Fruit fly (Drosophila melanogaster) whole organism, embryonic: ENCODE results near the gene BckdhA.
A peak's percentile ranks its signal among the peaks of the same experiment; 100 is the strongest.

ENCODE experiments used
- Antp ChIP-seq: fragments of 200-800 bp; sonication (Bioruptor generic); optimal IDR thresholded peaks from 3 replicates; lab custom pipeline; 2016; ENCODE audit warnings: missing biosample characterization, missing genetic modification characterization
- Bgb ChIP-seq: fragments of 200-800 bp; sonication (Bioruptor generic); IDR thresholded peaks from 2 replicates; pipeline ENCODE4 v1.3.6; 2022; ENCODE audit warnings: missing biosample characterization, missing genetic modification characterization; ENCODE audit not compliant: partially characterized antibody
- Bteb2 ChIP-seq: fragments of 200-800 bp; sonication (Bioruptor generic); optimal IDR thresholded peaks from 2 replicates; lab custom pipeline; 2016; ENCODE audit warnings: missing biosample characterization, missing genetic modification characterization
- CG10959 ChIP-seq: fragments of 200-800 bp; sonication (Bioruptor generic); IDR thresholded peaks from 2 replicates; pipeline ENCODE4 v1.3.6; 2022; ENCODE audit warnings: missing biosample characterization, missing genetic modification characterization
- CG1233 ChIP-seq: fragments of 200-800 bp; sonication (Bioruptor generic); optimal IDR thresholded peaks from 4 replicates; lab custom pipeline; 2018; ENCODE audit warnings: missing biosample characterization, mild to moderate bottlenecking, missing genetic modification characterization
- CG12744 ChIP-seq: fragments of 200-800 bp; sonication (Bioruptor generic); optimal IDR thresholded peaks from 2 replicates; lab custom pipeline; 2016; ENCODE audit warnings: missing biosample characterization, missing genetic modification characterization
- CG14014 ChIP-seq: fragments of 200-800 bp; sonication (Bioruptor generic); IDR thresholded peaks from 2 replicates; pipeline ENCODE4 v1.3.6; 2022; ENCODE audit warnings: missing biosample characterization, missing genetic modification characterization
- CG17186 ChIP-seq: fragments of 200-800 bp; sonication (Bioruptor generic); optimal IDR thresholded peaks from 3 replicates; lab custom pipeline; 2017; ENCODE audit warnings: missing biosample characterization, missing genetic modification reagents, missing genetic modification characterization
- CG17829 ChIP-seq: fragments of 200-800 bp; optimal IDR thresholded peaks from 2 replicates; lab custom pipeline; 2019; ENCODE audit warnings: missing biosample characterization, mild to moderate bottlenecking, missing genetic modification characterization, moderate library complexity
- CG18011 ChIP-seq: fragments of 200-800 bp; sonication (Bioruptor generic); optimal IDR thresholded peaks from 2 replicates; lab custom pipeline; 2017; ENCODE audit warnings: missing biosample characterization, missing genetic modification characterization, mild to moderate bottlenecking, moderate library complexity, missing genotype
- CG18619 ChIP-seq: fragments of 200-800 bp; sonication (Bioruptor generic); optimal IDR thresholded peaks from 3 replicates; lab custom pipeline; 2017; ENCODE audit warnings: missing biosample characterization, mild to moderate bottlenecking, missing genetic modification characterization
- CG3838 ChIP-seq: fragments of 200-800 bp; sonication (Bioruptor generic); optimal IDR thresholded peaks from 3 replicates; lab custom pipeline; 2016; ENCODE audit warnings: missing biosample characterization, missing genetic modification characterization
- CG3995 ChIP-seq: fragments of 200-800 bp; sonication (Bioruptor generic); optimal IDR thresholded peaks from 3 replicates; lab custom pipeline; 2016; ENCODE audit warnings: missing biosample characterization, missing genetic modification characterization
- CG43689 ChIP-seq: fragments of 200-800 bp; sonication (Bioruptor generic); IDR thresholded peaks from 2 replicates; pipeline ENCODE4 v1.3.6; 2022; ENCODE audit warnings: missing biosample characterization, missing genetic modification characterization
- CG4404 ChIP-seq: fragments of 200-800 bp; sonication (Bioruptor generic); IDR thresholded peaks from 2 replicates; pipeline ENCODE4 v1.3.6; 2022; ENCODE audit warnings: missing biosample characterization, missing genetic modification characterization
- CG4820 ChIP-seq: fragments of 200-800 bp; sonication (Bioruptor generic); optimal IDR thresholded peaks from 3 replicates; lab custom pipeline; 2016; ENCODE audit warnings: missing biosample characterization, missing genetic modification characterization
- CG7357 ChIP-seq: fragments of 200-800 bp; sonication (Bioruptor generic); IDR thresholded peaks from 3 replicates; pipeline ENCODE4 v1.3.6; 2022; ENCODE audit warnings: missing biosample characterization, missing genetic modification characterization
- CG7556 ChIP-seq: fragments of 200-800 bp; sonication (Bioruptor generic); optimal IDR thresholded peaks from 2 replicates; lab custom pipeline; 2017; ENCODE audit warnings: missing biosample characterization, mild to moderate bottlenecking, missing genetic modification characterization
- CG7786 ChIP-seq: fragments of 200-800 bp; sonication (Bioruptor generic); optimal IDR thresholded peaks from 2 replicates; lab custom pipeline; 2016; ENCODE audit warnings: missing biosample characterization, missing genetic modification characterization
- CG8924 ChIP-seq: fragments of 200-800 bp; optimal IDR thresholded peaks from 3 replicates; lab custom pipeline; 2019; ENCODE audit warnings: missing biosample characterization, mild to moderate bottlenecking, missing genetic modification characterization, moderate library complexity
- CG9797 ChIP-seq: fragments of 200-800 bp; sonication (Bioruptor generic); optimal IDR thresholded peaks from 3 replicates; lab custom pipeline; 2018; ENCODE audit warnings: missing biosample characterization, mild to moderate bottlenecking, missing genetic modification characterization
- CoRest ChIP-seq: fragments of 200-800 bp; sonication (Bioruptor generic); optimal IDR thresholded peaks from 3 replicates; lab custom pipeline; 2018; ENCODE audit warnings: missing biosample characterization, mild to moderate bottlenecking, missing genetic modification characterization, moderate library complexity
- CrebB ChIP-seq: fragments of 200-800 bp; sonication (Bioruptor generic); optimal IDR thresholded peaks from 3 replicates; lab custom pipeline; 2018; ENCODE audit warnings: missing biosample characterization, mild to moderate bottlenecking, missing genetic modification characterization
- E2f1 ChIP-seq: fragments of 200-800 bp; sonication (Bioruptor generic); IDR thresholded peaks from 2 replicates; pipeline ENCODE4 v1.3.6; 2022; ENCODE audit warnings: missing biosample characterization, missing genetic modification characterization
- Ets65A ChIP-seq: fragments of 200-800 bp; sonication (Bioruptor generic); peaks from one replicate; lab custom pipeline; 2016; ENCODE audit warnings: missing biosample characterization, missing genetic modification characterization
- Ets97D ChIP-seq: fragments of 200-800 bp; sonication (Bioruptor generic); optimal IDR thresholded peaks from 3 replicates; lab custom pipeline; 2016; ENCODE audit warnings: missing biosample characterization, missing genetic modification characterization
- Fer1 ChIP-seq: fragments of 200-800 bp; sonication (Bioruptor generic); optimal IDR thresholded peaks from 2 replicates; lab custom pipeline; 2017; ENCODE audit warnings: missing biosample characterization, mild to moderate bottlenecking, missing genetic modification characterization
- Fer3 ChIP-seq: fragments of 200-800 bp; sonication (Bioruptor generic); optimal IDR thresholded peaks from 2 replicates; lab custom pipeline; 2018; ENCODE audit warnings: missing biosample characterization, mild to moderate bottlenecking, missing genetic modification characterization, moderate library complexity
- HLH54F ChIP-seq: fragments of 200-800 bp; sonication (Bioruptor generic); optimal IDR thresholded peaks from 3 replicates; lab custom pipeline; 2016; ENCODE audit warnings: missing biosample characterization, missing genetic modification characterization
- Hmr ChIP-seq: fragments of 200-800 bp; sonication (Bioruptor generic); optimal IDR thresholded peaks from 3 replicates; lab custom pipeline; 2017; ENCODE audit warnings: mild to moderate bottlenecking, missing biosample characterization, missing genetic modification reagents, missing genetic modification characterization
- Lim3 ChIP-seq: fragments of 200-800 bp; sonication (Bioruptor generic); IDR thresholded peaks from 2 replicates; pipeline ENCODE4 v1.3.6; 2022; ENCODE audit warnings: missing biosample characterization, missing genetic modification characterization
- Nf-YC ChIP-seq: fragments of 200-800 bp; optimal IDR thresholded peaks from 3 replicates; lab custom pipeline; 2019; ENCODE audit warnings: missing biosample characterization, mild to moderate bottlenecking, missing genetic modification characterization, moderate library complexity
- aop ChIP-seq: fragments of 200-800 bp; sonication (Bioruptor generic); IDR thresholded peaks from 2 replicates; pipeline ENCODE4 v1.3.6; 2022; ENCODE audit warnings: missing biosample characterization, missing genetic modification characterization
- da ChIP-seq: fragments of 200-800 bp; sonication (Bioruptor generic); optimal IDR thresholded peaks from 2 replicates; lab custom pipeline; 2016; ENCODE audit warnings: missing biosample characterization, missing genetic modification characterization
- dm ChIP-seq: fragments of 200-800 bp; sonication (Bioruptor generic); optimal IDR thresholded peaks from 3 replicates; lab custom pipeline; 2016; ENCODE audit warnings: missing biosample characterization, missing genetic modification characterization
- dpn ChIP-seq, 2 experiments: fragments of 200-800 bp; sonication (Bioruptor generic); optimal IDR thresholded peaks; 3 replicates each; lab custom pipeline; 2016; ENCODE audit warnings: missing biosample characterization in 2 of 2, missing genetic modification characterization in 2 of 2
- ems ChIP-seq: fragments of 200-800 bp; sonication (Bioruptor generic); optimal IDR thresholded peaks from 3 replicates; lab custom pipeline; 2016; ENCODE audit warnings: missing biosample characterization, missing genetic modification characterization
- gce ChIP-seq: fragments of 200-800 bp; sonication (Bioruptor generic); IDR thresholded peaks from 3 replicates; pipeline ENCODE4 v1.3.6; 2022; ENCODE audit warnings: missing biosample characterization, missing genetic modification characterization
- grau ChIP-seq: fragments of 200-800 bp; optimal IDR thresholded peaks from 3 replicates; lab custom pipeline; 2019; ENCODE audit warnings: missing biosample characterization, mild to moderate bottlenecking, missing genetic modification characterization, moderate library complexity
- ham ChIP-seq: fragments of 200-800 bp; sonication (Bioruptor generic); IDR thresholded peaks from 2 replicates; pipeline ENCODE4 v1.3.6; 2022; ENCODE audit warnings: missing biosample characterization, missing genetic modification characterization
- her ChIP-seq: fragments of 200-800 bp; sonication (Bioruptor generic); optimal IDR thresholded peaks from 2 replicates; lab custom pipeline; 2016; ENCODE audit warnings: missing biosample characterization, missing genetic modification characterization
- ind ChIP-seq: fragments of 200-800 bp; sonication (Bioruptor generic); optimal IDR thresholded peaks from 3 replicates; lab custom pipeline; 2016; ENCODE audit warnings: missing biosample characterization, missing genetic modification characterization
- pita ChIP-seq: fragments of 200-800 bp; sonication (Bioruptor generic); optimal IDR thresholded peaks from 2 replicates; lab custom pipeline; 2017; ENCODE audit warnings: missing biosample characterization, mild to moderate bottlenecking, missing genetic modification characterization
- pzg ChIP-seq: fragments of 200-800 bp; sonication (Bioruptor generic); optimal IDR thresholded peaks from 3 replicates; lab custom pipeline; 2018; ENCODE audit warnings: missing biosample characterization, mild to moderate bottlenecking, missing genetic modification characterization, moderate library complexity
- sd ChIP-seq: fragments of 200-800 bp; sonication (Bioruptor generic); optimal IDR thresholded peaks from 3 replicates; lab custom pipeline; 2018; ENCODE audit warnings: missing biosample characterization, mild to moderate bottlenecking, missing genetic modification characterization, moderate library complexity
- seq ChIP-seq: fragments of 200-800 bp; sonication (Bioruptor generic); IDR thresholded peaks from 2 replicates; pipeline ENCODE4 v1.3.6; 2022; ENCODE audit warnings: missing biosample characterization, missing genetic modification characterization
- so ChIP-seq: fragments of 200-800 bp; sonication (Bioruptor generic); IDR thresholded peaks from 3 replicates; pipeline ENCODE4 v1.3.6; 2022; ENCODE audit warnings: missing biosample characterization, missing genetic modification characterization
- twi ChIP-seq: fragments of 200-800 bp; optimal IDR thresholded peaks from 2 replicates; lab custom pipeline; 2019; ENCODE audit warnings: missing biosample characterization, mild to moderate bottlenecking, missing genetic modification characterization, moderate library complexity
- tx ChIP-seq: fragments of 200-800 bp; sonication (Bioruptor generic); optimal IDR thresholded peaks from 2 replicates; lab custom pipeline; 2016; ENCODE audit warnings: missing biosample characterization, missing genetic modification characterization
- vnd ChIP-seq: fragments of 200-800 bp; sonication (Bioruptor generic); IDR thresholded peaks from 3 replicates; pipeline ENCODE4 v1.3.6; 2022; ENCODE audit warnings: missing biosample characterization, missing genetic modification characterization; ENCODE audit not compliant: partially characterized antibody
- vvl ChIP-seq: fragments of 200-800 bp; sonication (Bioruptor generic); IDR thresholded peaks from 2 replicates; pipeline ENCODE4 v1.3.6; 2022; ENCODE audit warnings: missing biosample characterization, missing genetic modification characterization
- z ChIP-seq: fragments of 200-800 bp; sonication (Bioruptor generic); IDR thresholded peaks from 3 replicates; pipeline ENCODE4 v1.3.6; 2022; ENCODE audit warnings: missing biosample characterization, missing genetic modification characterization
- zfh2 ChIP-seq: fragments of 200-800 bp; sonication (Bioruptor generic); optimal IDR thresholded peaks from 2 replicates; lab custom pipeline; 2016; ENCODE audit warnings: missing biosample characterization, missing genetic modification characterization

The BckdhA gene

DNA sequence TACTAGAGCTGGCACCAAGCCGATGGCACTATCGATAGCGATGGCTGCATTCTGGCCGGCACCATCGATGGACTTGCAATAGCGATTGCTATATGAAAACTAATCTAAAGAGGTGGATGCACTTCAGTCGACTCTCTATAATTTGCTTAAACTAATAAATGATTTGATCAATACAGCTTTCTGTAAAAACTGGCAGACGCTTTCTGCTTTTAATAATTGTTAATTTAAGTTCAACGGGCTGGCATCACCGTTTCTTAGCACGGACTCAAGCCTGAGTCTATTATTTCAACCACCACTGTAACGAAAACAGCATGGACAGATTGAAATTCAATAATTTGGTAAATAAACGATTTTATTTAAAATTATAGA is 42.5 kb upstream of the BckdhA start, which contains the start of the genes Ras85D and Rlb1 (continued):
- peak; percentile 62 for TF ChIP-seq CrebB (tag; lab: Kevin White, UChicago)
- no peak for TF ChIP-seq Hmr (GFP tag; lab: Kevin White, UChicago)
- peak; percentile 76 for TF ChIP-seq CG7786 (GFP tag; lab: Kevin White, UChicago)
- TF ChIP-seq seq: no peak
- no peak for TF ChIP-seq ham (GFP tag; lab: Robert Waterston, UW)
- TF ChIP-seq Bgb (GFP tag; lab: Robert Waterston, UW): no peak
- peak; percentile 1 for TF ChIP-seq CG3995 (GFP tag; lab: Kevin White, UChicago)
- TF ChIP-seq E2f1 (GFP tag; lab: Robert Waterston, UW): no peak
- TF ChIP-seq pita (GFP tag; lab: Kevin White, UChicago): peak; percentile 63
- TF ChIP-seq vnd (GFP tag; lab: Robert Waterston, UW): no peak
- peak; percentile 45 for TF ChIP-seq da (GFP tag; lab: Kevin White, UChicago)
- peak; percentile 83 for TF ChIP-seq HLH54F
- peak; percentile 92 for TF ChIP-seq dm (GFP tag; lab: Kevin White, UChicago)
- no peak for TF ChIP-seq z (GFP tag; lab: Robert Waterston, UW)
- TF ChIP-seq Fer1: peak; percentile 69
- no peak for TF ChIP-seq gce (GFP tag; lab: Robert Waterston, UW)
- no peak for TF ChIP-seq Lim3 (GFP tag; lab: Robert Waterston, UW)
- no peak for TF ChIP-seq so (GFP tag; lab: Robert Waterston, UW)
- TF ChIP-seq CG9797 (GFP tag; lab: Kevin White, UChicago): peak; percentile 36
- TF ChIP-seq CG17829 (tag; lab: Kevin White, UChicago): peak; percentile 73
- TF ChIP-seq CG10959 (GFP tag; lab: Robert Waterston, UW): no peak
- TF ChIP-seq Fer3 (tag; lab: Kevin White, UChicago): peak; percentile 76
- peak; percentile 73 for TF ChIP-seq grau (tag; lab: Kevin White, UChicago)
- TF ChIP-seq CG3838: peak; percentile 61
- TF ChIP-seq sd (tag; lab: Kevin White, UChicago): peak; percentile 52
- peak; percentile 91 for TF ChIP-seq zfh2 (GFP tag; lab: Kevin White, UChicago)
- no peak for TF ChIP-seq CG14014 (GFP tag; lab: Robert Waterston, UW)
- peak; percentile 83 for TF ChIP-seq ind
- TF ChIP-seq pzg (GFP tag; lab: Kevin White, UChicago): peak; percentile 85
- TF ChIP-seq her (GFP tag; lab: Kevin White, UChicago): peak; percentile 76
- TF ChIP-seq Nf-YC (tag; lab: Kevin White, UChicago): peak; percentile 77
- TF ChIP-seq Bteb2 (GFP tag; lab: Kevin White, UChicago): peak; percentile 69
- peak; percentile 37 for TF ChIP-seq CG7556 (GFP tag; lab: Kevin White, UChicago)
- TF ChIP-seq CG18011 (GFP tag; lab: Kevin White, UChicago): peak; percentile 13
- 0 out of 3 replicates have a peak, but pooled peaks have one; percentile 26 for TF ChIP-seq CG7357
- TF ChIP-seq CG1233 (GFP tag; lab: Kevin White, UChicago): peak; percentile 61
- no peak for TF ChIP-seq vvl (GFP tag; lab: Robert Waterston, UW)
- TF ChIP-seq twi: peak; percentile 62
- peak; percentile 76 for TF ChIP-seq CG8924 (tag; lab: Kevin White, UChicago)
- TF ChIP-seq CG43689 (GFP tag; lab: Robert Waterston, UW): no peak
- peak; percentile 85 for TF ChIP-seq CG17186 (GFP tag; lab: Kevin White, UChicago)
- peak; percentile 86 for TF ChIP-seq ems (GFP tag; lab: Kevin White, UChicago)
- peak; percentile 77 for TF ChIP-seq tx
- no peak for TF ChIP-seq aop (GFP tag; lab: Robert Waterston, UW)
- TF ChIP-seq Antp (GFP tag; lab: Kevin White, UChicago): peak; percentile 87
- peak; percentile 79 for TF ChIP-seq CoRest (tag; lab: Kevin White, UChicago)
- peak; percentile 77 for TF ChIP-seq Ets97D (GFP tag; lab: Kevin White, UChicago)
- TF ChIP-seq CG12744: peak; percentile 23
- peak; percentile 83 for TF ChIP-seq dpn (GFP tag; optimal IDR thresholded peaks at IDR 0.05; lab: Kevin White, UChicago)
- TF ChIP-seq CG4404: no peak
- peak; percentile 61 for TF ChIP-seq CG4820 (GFP tag; lab: Kevin White, UChicago)
- TF ChIP-seq CG18619 (GFP tag; lab: Kevin White, UChicago): peak; percentile 47
- peak; percentile 99 for TF ChIP-seq Ets65A (GFP tag; lab: Kevin White, UChicago)
